Worm (Caenorhabditis elegans) whole organism, L4 larva: Measurements from ENCODE around the gene cyp-25A1.

Experiments
- F10B5.3 ChIP-seq: sonication (generic microtip); optimal IDR thresholded peaks from 2 replicates; lab custom pipeline; 2016; ENCODE audit warnings: mild to moderate bottlenecking, missing genetic modification characterization, missing compliant biosample characterization
- T20F7.1 ChIP-seq: fragments of 200-800 bp; sonication (Bioruptor generic); optimal IDR thresholded peaks from 2 replicates; lab custom pipeline; 2018; ENCODE audit warnings: mild to moderate bottlenecking, missing genetic modification characterization, missing compliant biosample characterization
- Y105C5A.15 ChIP-seq: fragments of 200-800 bp; sonication (Bioruptor generic); IDR thresholded peaks from 2 replicates; pipeline ENCODE4 v1.3.6; 2022; ENCODE audit warnings: missing genetic modification characterization, missing compliant biosample characterization
- Y5F2A.4 ChIP-seq: fragments of 200-800 bp; sonication (Bioruptor generic); optimal IDR thresholded peaks from 2 replicates; lab custom pipeline; 2018; ENCODE audit warnings: mild to moderate bottlenecking, missing genetic modification characterization, missing compliant biosample characterization
- Y75B8A.6 ChIP-seq: fragments of 200-800 bp; sonication (Bioruptor generic); IDR thresholded peaks from 2 replicates; pipeline ENCODE4 v1.3.6; 2022; ENCODE audit warnings: missing genetic modification reagents, missing genetic modification characterization, missing compliant biosample characterization
- ZK337.2 ChIP-seq: fragments of 200-800 bp; sonication (Bioruptor generic); IDR thresholded peaks from 2 replicates; pipeline ENCODE4 v1.3.6; 2022; ENCODE audit warnings: missing genetic modification reagents, missing genetic modification characterization, missing compliant biosample characterization
- ZK546.5 ChIP-seq, 2 experiments: sonication (generic microtip); optimal IDR thresholded peaks; 2 replicates each; lab custom pipeline; 2017; ENCODE audit warnings: missing biosample characterization in 2 of 2, missing genetic modification characterization in 2 of 2
- attf-4 ChIP-seq: sonication (generic microtip); optimal IDR thresholded peaks from 3 replicates; lab custom pipeline; 2017; ENCODE audit warnings: missing biosample characterization, missing genetic modification characterization
- ceh-20 ChIP-seq: fragments of 200-800 bp; sonication (Bioruptor generic); IDR thresholded peaks from 2 replicates; pipeline ENCODE4 v1.3.6; 2022; ENCODE audit warnings: missing genetic modification reagents, missing genetic modification characterization, missing compliant biosample characterization
- ceh-28 ChIP-seq: fragments of 150-350 bp; optimal IDR thresholded peaks from 2 replicates; lab custom pipeline; 2014; ENCODE audit warnings: missing biosample characterization, missing genetic modification reagents, missing genetic modification characterization
- ceh-32 ChIP-seq: sonication (generic microtip); optimal IDR thresholded peaks from 2 replicates; lab custom pipeline; 2016; ENCODE audit warnings: mild to moderate bottlenecking, missing genetic modification characterization, missing compliant biosample characterization; ENCODE audit not compliant: poor library complexity
- ceh-44 ChIP-seq: fragments of 200-800 bp; sonication (Bioruptor generic); IDR thresholded peaks from 2 replicates; pipeline ENCODE4 v1.3.6; 2022; ENCODE audit warnings: missing genetic modification reagents, missing genetic modification characterization, missing compliant biosample characterization
- ceh-62 ChIP-seq: sonication (generic microtip); optimal IDR thresholded peaks from 2 replicates; lab custom pipeline; 2017; ENCODE audit warnings: missing biosample characterization, missing genetic modification characterization
- ceh-82 ChIP-seq: sonication (generic microtip); optimal IDR thresholded peaks from 2 replicates; lab custom pipeline; 2017; ENCODE audit warnings: missing biosample characterization, missing genetic modification characterization
- ces-1 ChIP-seq: fragments of 150-350 bp; sonication (generic microtip); optimal IDR thresholded peaks from 4 replicates; lab custom pipeline; 2014; ENCODE audit warnings: missing biosample characterization, missing genetic modification reagents, missing genetic modification characterization
- ctbp-1 ChIP-seq: fragments of 200-800 bp; sonication (Bioruptor generic); IDR thresholded peaks from 2 replicates; pipeline ENCODE4 v1.3.6; 2022; ENCODE audit warnings: missing genetic modification reagents, missing genetic modification characterization, missing compliant biosample characterization
- dmd-6 ChIP-seq: fragments of 200-800 bp; sonication (Bioruptor generic); IDR thresholded peaks from 2 replicates; pipeline ENCODE4 v1.3.6; 2022; ENCODE audit warnings: missing genetic modification reagents, missing genetic modification characterization, missing compliant biosample characterization
- dmd-8 ChIP-seq: fragments of 200-800 bp; sonication (Bioruptor generic); IDR thresholded peaks from 2 replicates; pipeline ENCODE4 v1.3.6; 2022; ENCODE audit warnings: missing genetic modification characterization, missing compliant biosample characterization
- duxl-1 ChIP-seq: sonication (generic microtip); optimal IDR thresholded peaks from 2 replicates; lab custom pipeline; 2016; ENCODE audit warnings: mild to moderate bottlenecking, missing genetic modification characterization, moderate library complexity, missing compliant biosample characterization; ENCODE audit not compliant: poor library complexity
- egl-27 ChIP-seq: sonication (generic microtip); optimal IDR thresholded peaks from 3 replicates; lab custom pipeline; 2017; ENCODE audit warnings: missing biosample characterization, missing genetic modification reagents, missing genetic modification characterization
- egl-43 ChIP-seq: fragments of 200-800 bp; sonication (Bioruptor generic); IDR thresholded peaks from 2 replicates; pipeline ENCODE4 v1.3.6; 2022; ENCODE audit warnings: missing genetic modification reagents, missing genetic modification characterization, missing compliant biosample characterization
- fkh-10 ChIP-seq: fragments of 150-350 bp; optimal IDR thresholded peaks from 2 replicates; lab custom pipeline; 2014; ENCODE audit warnings: missing biosample characterization, missing genetic modification reagents, missing genetic modification characterization
- hlh-11 ChIP-seq: fragments of 200-800 bp; sonication (Bioruptor generic); optimal IDR thresholded peaks from 2 replicates; lab custom pipeline; 2018; ENCODE audit warnings: mild to moderate bottlenecking, missing genetic modification characterization, missing compliant biosample characterization
- hlh-30 ChIP-seq: sonication (generic microtip); optimal IDR thresholded peaks from 2 replicates; lab custom pipeline; 2017; ENCODE audit warnings: antibody characterized with exemption, mild to moderate bottlenecking, missing genetic modification characterization, missing compliant biosample characterization; ENCODE audit not compliant: insufficient read depth
- lin-1 ChIP-seq: fragments of 200-800 bp; sonication (Bioruptor generic); IDR thresholded peaks from 2 replicates; pipeline ENCODE4 v1.3.6; 2022; ENCODE audit warnings: missing genetic modification reagents, missing genetic modification characterization, missing compliant biosample characterization
- lin-13 ChIP-seq: fragments of 150-350 bp; optimal IDR thresholded peaks from 2 replicates; lab custom pipeline; 2014; ENCODE audit warnings: missing biosample characterization, missing genetic modification reagents, missing genetic modification characterization
- mdl-1 ChIP-seq, 2 experiments: fragments of 150-350 bp in 1 of 2; sonication (generic microtip) in 1 of 2; optimal IDR thresholded peaks; 2 replicates each; lab custom pipeline; 2014 to 2017; ENCODE audit warnings: missing biosample characterization in 2 of 2, missing genetic modification characterization in 2 of 2
- mdt-29 ChIP-seq: fragments of 200-800 bp; sonication (Bioruptor generic); IDR thresholded peaks from 2 replicates; pipeline ENCODE4 v1.3.6; 2022; ENCODE audit warnings: missing genetic modification reagents, missing genetic modification characterization, missing compliant biosample characterization
- mxl-2 ChIP-seq: fragments of 200-800 bp; sonication (Bioruptor generic); conservative IDR thresholded peaks from 2 replicates; pipeline ENCODE4 v1.3.6; 2022; ENCODE audit warnings: missing genetic modification reagents, missing genetic modification characterization, missing compliant biosample characterization
- mxl-3 ChIP-seq: fragments of 200-800 bp; sonication (Bioruptor generic); optimal IDR thresholded peaks from 2 replicates; lab custom pipeline; 2018; ENCODE audit warnings: mild to moderate bottlenecking, missing genetic modification characterization, missing compliant biosample characterization
- nhr-10 ChIP-seq: fragments of 150-350 bp; optimal IDR thresholded peaks from 2 replicates; lab custom pipeline; 2014; ENCODE audit warnings: missing biosample characterization, missing genetic modification characterization
- nhr-11 ChIP-seq: fragments of 150-350 bp; optimal IDR thresholded peaks from 2 replicates; lab custom pipeline; 2014; ENCODE audit warnings: missing biosample characterization, missing genetic modification characterization
- nhr-111 ChIP-seq: fragments of 200-800 bp; sonication (Bioruptor generic); optimal IDR thresholded peaks from 2 replicates; lab custom pipeline; 2018; ENCODE audit warnings: mild to moderate bottlenecking, missing genetic modification characterization, missing compliant biosample characterization
- nhr-237 ChIP-seq: sonication (generic microtip); optimal IDR thresholded peaks from 2 replicates; lab custom pipeline; 2017; ENCODE audit warnings: missing biosample characterization, missing genetic modification characterization
- nhr-28 ChIP-seq: fragments of 150-350 bp; optimal IDR thresholded peaks from 2 replicates; lab custom pipeline; 2014; ENCODE audit warnings: missing biosample characterization, missing genetic modification characterization
- nhr-41 ChIP-seq: fragments of 200-800 bp; sonication (Bioruptor generic); IDR thresholded peaks from 2 replicates; pipeline ENCODE4 v1.3.6; 2022; ENCODE audit warnings: missing genetic modification reagents, missing genetic modification characterization, missing compliant biosample characterization
- nhr-42 ChIP-seq: fragments of 200-800 bp; sonication (Bioruptor generic); IDR thresholded peaks from 2 replicates; pipeline ENCODE4 v1.3.6; 2022; ENCODE audit warnings: missing genetic modification characterization, missing compliant biosample characterization
- nhr-6 ChIP-seq: fragments of 150-350 bp; optimal IDR thresholded peaks from 2 replicates; lab custom pipeline; 2014; ENCODE audit warnings: missing biosample characterization, missing genetic modification characterization
- php-3 ChIP-seq: fragments of 200-800 bp; sonication (Bioruptor generic); IDR thresholded peaks from 2 replicates; pipeline ENCODE4 v1.3.6; 2022; ENCODE audit warnings: missing genetic modification reagents, missing genetic modification characterization, missing compliant biosample characterization
- pqm-1 ChIP-seq: sonication (generic microtip); optimal IDR thresholded peaks from 2 replicates; lab custom pipeline; 2017; ENCODE audit warnings: missing biosample characterization, missing genetic modification characterization
- saeg-2 ChIP-seq: fragments of 200-800 bp; sonication (Bioruptor generic); IDR thresholded peaks from 2 replicates; pipeline ENCODE4 v1.3.6; 2022; ENCODE audit warnings: missing genetic modification reagents, missing genetic modification characterization, missing compliant biosample characterization
- snpc-1.2 ChIP-seq: fragments of 200-800 bp; sonication (Bioruptor generic); IDR thresholded peaks from 2 replicates; pipeline ENCODE4 v1.3.6; 2022; ENCODE audit warnings: missing genetic modification reagents, missing genetic modification characterization, missing compliant biosample characterization
- spr-1 ChIP-seq: sonication (generic microtip); optimal IDR thresholded peaks from 2 replicates; lab custom pipeline; 2016; ENCODE audit warnings: mild to moderate bottlenecking, missing genetic modification characterization, missing compliant biosample characterization
- unc-39 ChIP-seq: sonication (generic microtip); optimal IDR thresholded peaks from 2 replicates; lab custom pipeline; 2017; ENCODE audit warnings: missing biosample characterization, missing genetic modification characterization
- unc-62 ChIP-seq, 3 experiments: fragments of 150-350 bp in 1 of 3; sonication (generic microtip); optimal IDR thresholded peaks in 2 of 3; peaks in 1 of 3; 1 replicate in 1 of 3; 2 replicates in 2 of 3; lab custom pipeline; 2014 to 2017; ENCODE audit warnings: missing biosample characterization in 3 of 3, missing genetic modification characterization in 3 of 3, missing genetic modification reagents in 3 of 3, missing genotype in 1 of 3
- zag-1 ChIP-seq: fragments of 150-350 bp; optimal IDR thresholded peaks from 2 replicates; lab custom pipeline; 2014; ENCODE audit warnings: missing biosample characterization, missing genetic modification characterization
- zfp-3 ChIP-seq: fragments of 200-800 bp; sonication (Bioruptor generic); conservative IDR thresholded peaks from 2 replicates; pipeline ENCODE4 v1.3.6; 2022; ENCODE audit warnings: missing genetic modification reagents, missing genetic modification characterization, missing compliant biosample characterization
- zip-2 ChIP-seq: fragments of 150-350 bp; optimal IDR thresholded peaks from 2 replicates; lab custom pipeline; 2014; ENCODE audit warnings: missing biosample characterization, missing genetic modification characterization
- ztf-11 ChIP-seq: fragments of 150-350 bp; optimal IDR thresholded peaks from 2 replicates; lab custom pipeline; 2014; ENCODE audit warnings: missing biosample characterization, missing genetic modification characterization

cyp-25A1 gene

ce11 chrIII:3873424-3873823 is 41.0 kb downstream of the cyp-25A1 start (continued):
- TF ChIP-seq egl-27: no peak
- no peak for TF ChIP-seq Y105C5A.15 (GFP tag; lab: Robert Waterston, UW)
- peak in 1 of 2 experiments; percentile 66 for TF ChIP-seq mdl-1 (tag; optimal IDR thresholded peaks at IDR 0.05; lab: Kevin White, UChicago)
- TF ChIP-seq ZK337.2 (GFP tag; lab: Robert Waterston, UW): no peak
- no peak for TF ChIP-seq lin-1 (GFP tag; lab: Robert Waterston, UW)
- TF ChIP-seq nhr-10 (tag; lab: Kevin White, UChicago): no peak
- TF ChIP-seq nhr-237 (tag; lab: Kevin White, UChicago): no peak
- no peak for TF ChIP-seq ZK546.5 (tag; optimal IDR thresholded peaks at IDR 0.05; lab: Kevin White, UChicago)
- no peak for TF ChIP-seq ces-1
- no peak for TF ChIP-seq ceh-28
- TF ChIP-seq saeg-2 (GFP tag; lab: Robert Waterston, UW): no peak
- no peak for TF ChIP-seq ceh-44 (GFP tag; lab: Robert Waterston, UW)
- TF ChIP-seq attf-4: no peak
- TF ChIP-seq ceh-82 (tag; lab: Kevin White, UChicago): no peak
- TF ChIP-seq ceh-32: no peak
- no peak for TF ChIP-seq dmd-8 (GFP tag; lab: Robert Waterston, UW)
- no peak for TF ChIP-seq ctbp-1 (GFP tag; lab: Robert Waterston, UW)
- TF ChIP-seq nhr-42 (GFP tag; lab: Robert Waterston, UW): no peak
- TF ChIP-seq mdt-29 (GFP tag; lab: Robert Waterston, UW): no peak

ce11 chrIII:3874492-3874891 is 42.1 kb downstream of the cyp-25A1 start:
- TF ChIP-seq T20F7.1 (no peak), ceh-20 (GFP tag; lab: Robert Waterston, UW) (no peak), php-3 (GFP tag; lab: Robert Waterston, UW) (no peak), zip-2 (tag; lab: Kevin White, UChicago) (peak; percentile 31), lin-13 (GFP tag; lab: Kevin White, UChicago) (no peak), nhr-111 (GFP tag; lab: Kevin White, UChicago) (no peak), mxl-3 (GFP tag; lab: Kevin White, UChicago) (peak; percentile 38), nhr-11 (tag; lab: Kevin White, UChicago) (no peak), mdl-1 (tag; optimal IDR thresholded peaks at IDR 0.05; lab: Kevin White, UChicago) (peak in 1 of 2 experiments; percentile 11), pqm-1 (tag; lab: Kevin White, UChicago) (no peak), snpc-1.2 (GFP tag; lab: Robert Waterston, UW) (no peak), F10B5.3 (tag; lab: Kevin White, UChicago) (no peak), duxl-1 (tag; lab: Kevin White, UChicago) (no peak), ceh-44 (GFP tag; lab: Robert Waterston, UW) (no peak), ceh-32 (no peak), unc-62 (GFP tag; optimal IDR thresholded peaks at IDR 0.05 in 1 of 2; lab: Kevin White, UChicago) (peak in 1 of 2 experiments; percentile 41), unc-62 (tag; optimal IDR thresholded peaks at IDR 0.05; lab: Kevin White, UChicago) (no peak)
- TF ChIP-seq, all 104 proteins: peak for 4

ce11 chrIII:3874895-3875294 is 42.5 kb downstream of the cyp-25A1 start:
- TF ChIP-seq Y75B8A.6 (GFP tag; lab: Robert Waterston, UW) (no peak), fkh-10 (GFP tag; lab: Kevin White, UChicago) (no peak), nhr-6 (tag; lab: Kevin White, UChicago) (no peak), ztf-11 (tag; lab: Kevin White, UChicago) (no peak), nhr-41 (GFP tag; lab: Robert Waterston, UW) (no peak), zag-1 (tag; lab: Kevin White, UChicago) (no peak), zfp-3 (GFP tag; lab: Robert Waterston, UW) (0 out of 2 replicates have a peak, but pooled peaks have one; percentile 14), hlh-11 (tag; lab: Kevin White, UChicago) (peak; percentile 35), egl-43 (GFP tag; lab: Robert Waterston, UW) (no peak), mdl-1 (tag; optimal IDR thresholded peaks at IDR 0.05; lab: Kevin White, UChicago) (no peak), spr-1 (tag; lab: Kevin White, UChicago) (no peak), mxl-2 (no peak), unc-39 (tag; lab: Kevin White, UChicago) (no peak), nhr-10 (tag; lab: Kevin White, UChicago) (no peak), ceh-62 (no peak), hlh-30 (tag; lab: Kevin White, UChicago) (peak; percentile 30), nhr-11 (tag; lab: Kevin White, UChicago) (no peak), nhr-28 (tag; lab: Kevin White, UChicago) (peak; percentile 67), dmd-6 (GFP tag; lab: Robert Waterston, UW) (peak; percentile 74), nhr-237 (tag; lab: Kevin White, UChicago) (no peak), Y5F2A.4 (GFP tag; lab: Kevin White, UChicago) (no peak)
